Fruit fly (Drosophila melanogaster): Measurements from ENCODE around the gene NdufV3.

dm6 chrX:11359081-11359481 is 9.3 kb downstream of the NdufV3 start, which contains the start of gene Pa1:
- TF ChIP-seq CG8478 (optimal IDR thresholded peaks at IDR 0.05) (no peak), CTCF (optimal IDR thresholded peaks at IDR 0.05) (no peak)

All from S2 (cell line).